Worm (Caenorhabditis elegans): ENCODE results near the gene C28D4.5.

- TF ChIP-seq elt-3 (tag; optimal IDR thresholded peaks at IDR 0.05) (no peak), nhr-25 (tag; optimal IDR thresholded peaks at IDR 0.05) (no peak)
These were observed 28.8 kb downstream of the C28D4.5 start for ce11 chrIV:9717844-9718243.

Data from whole organism, L3 larva.